Worm (Caenorhabditis elegans): ENCODE data around the gene C02F5.3.

DNA sequence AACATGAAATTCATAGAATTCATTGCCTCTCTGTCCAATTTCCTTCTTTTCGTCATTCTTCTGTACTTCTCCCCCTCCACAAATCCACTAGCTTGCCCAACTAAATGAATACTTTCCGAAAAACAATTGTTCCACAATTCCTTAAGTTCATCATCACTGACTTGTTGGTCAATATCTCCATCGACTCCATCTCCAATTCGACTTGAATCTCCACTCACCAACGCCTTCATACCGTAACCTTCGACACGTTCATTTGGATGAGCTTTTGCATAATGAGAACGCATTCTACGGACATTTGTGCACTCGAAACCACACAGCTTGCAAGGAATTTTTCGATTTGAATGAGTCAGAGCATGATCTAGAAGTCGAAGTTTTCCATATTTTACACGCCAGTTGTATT lies 4.7 kb upstream of the C02F5.3 start:
- TF ChIP-seq set-16 (GFP tag; IDR thresholded peaks at IDR 0.05) (no peak), nhr-48 (tag; optimal IDR thresholded peaks at IDR 0.05) (no peak), attf-4 (tag; optimal IDR thresholded peaks at IDR 0.05) (no peak), unc-62 (GFP tag; optimal IDR thresholded peaks at IDR 0.05 in 1 of 2) (peak in 1 of 2 experiments; percentile 95), unc-62 (tag; optimal IDR thresholded peaks at IDR 0.05) (no peak), nhr-6 (tag; optimal IDR thresholded peaks at IDR 0.05) (no peak), snpc-4 (tag; optimal IDR thresholded peaks at IDR 0.05) (no peak), daf-16 (GFP tag; optimal IDR thresholded peaks at IDR 0.05) (no peak), daf-16 (tag; optimal IDR thresholded peaks at IDR 0.05) (no peak), ceh-44 (GFP tag; IDR thresholded peaks at IDR 0.05) (no peak), zfp-2 (tag; optimal IDR thresholded peaks at IDR 0.05) (no peak), ceh-82 (tag; optimal IDR thresholded peaks at IDR 0.05) (no peak), pqm-1 (tag; optimal IDR thresholded peaks at IDR 0.05) (no peak)

All from whole organism, L4 larva.